Worm (Caenorhabditis elegans) whole organism, late embryonic: ENCODE results near the gene gpa-9.

Experiments used
- ceh-14 ChIP-seq: sonication (generic microtip); optimal IDR thresholded peaks from 2 replicates; lab custom pipeline; 2016; ENCODE audit warnings: missing genotype, missing genetic modification characterization, missing compliant biosample characterization
- ceh-30 ChIP-seq: fragments of 150-350 bp; optimal IDR thresholded peaks from 2 replicates; lab custom pipeline; 2014; ENCODE audit warnings: missing biosample characterization, missing genetic modification characterization
- ceh-31 ChIP-seq: sonication (generic microtip); optimal IDR thresholded peaks from 2 replicates; lab custom pipeline; 2016; ENCODE audit warnings: missing genetic modification characterization, missing compliant biosample characterization
- nhr-11 ChIP-seq: fragments of 150-350 bp; optimal IDR thresholded peaks from 2 replicates; lab custom pipeline; 2014; ENCODE audit warnings: missing biosample characterization, missing genetic modification characterization

- TF ChIP-seq nhr-11 (tag; lab: Kevin White, UChicago): no peak
- TF ChIP-seq ceh-14 (tag; lab: Kevin White, UChicago): no peak
- no peak for TF ChIP-seq ceh-31 (tag; lab: Kevin White, UChicago)
- TF ChIP-seq ceh-30 (tag; lab: Kevin White, UChicago): no peak
Measured at ce11 chrV:12596196-12596595, 52.9 kb downstream of the gpa-9 start, which contains the start of gene mma-1.
